Worm (Caenorhabditis elegans) whole organism, L4/young adult: ENCODE results near the gene T21H3.1.

Experiments used
- W03F9.2 ChIP-seq: fragments of 150-350 bp; optimal IDR thresholded peaks from 2 replicates; lab custom pipeline; 2014; ENCODE audit warnings: missing biosample characterization, missing genetic modification characterization
- dao-5 ChIP-seq: sonication (generic microtip); optimal IDR thresholded peaks from 2 replicates; lab custom pipeline; 2016; ENCODE audit warnings: missing genotype, missing genetic modification characterization, moderate library complexity, missing compliant biosample characterization
- him-1 ChIP-seq: sonication (generic microtip); optimal IDR thresholded peaks from 2 replicates; lab custom pipeline; 2016; ENCODE audit warnings: missing genotype, missing genetic modification reagents, missing genetic modification characterization, missing compliant biosample characterization

DNA sequence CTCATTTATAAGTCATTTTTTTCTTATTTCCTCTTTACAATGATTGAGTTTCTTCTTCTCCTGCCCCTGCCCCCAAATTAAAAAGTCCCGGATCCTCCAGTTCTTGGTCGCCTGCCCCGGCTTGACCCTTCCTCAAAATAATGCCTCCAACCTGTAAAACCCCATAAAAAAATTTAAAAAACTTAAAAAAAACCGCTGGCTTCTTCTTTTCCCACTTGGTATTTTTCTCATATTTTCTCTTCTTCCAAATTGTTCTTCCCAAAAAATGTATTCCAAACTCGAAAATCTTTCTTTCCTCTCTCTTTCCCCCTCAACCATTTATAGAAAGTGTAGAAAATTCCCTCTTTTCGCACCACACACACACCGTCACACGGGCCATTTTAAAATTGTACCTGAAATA is 19.1 kb upstream of the T21H3.1 start:
- no peak for TF ChIP-seq him-1 (tag; lab: Kevin White, UChicago)
- TF ChIP-seq W03F9.2 (tag; lab: Kevin White, UChicago) = no peak
- TF ChIP-seq dao-5 (tag; lab: Kevin White, UChicago) = no peak
